Worm (Caenorhabditis elegans): ENCODE measurements around the gene Y48E1C.4.

DNA sequence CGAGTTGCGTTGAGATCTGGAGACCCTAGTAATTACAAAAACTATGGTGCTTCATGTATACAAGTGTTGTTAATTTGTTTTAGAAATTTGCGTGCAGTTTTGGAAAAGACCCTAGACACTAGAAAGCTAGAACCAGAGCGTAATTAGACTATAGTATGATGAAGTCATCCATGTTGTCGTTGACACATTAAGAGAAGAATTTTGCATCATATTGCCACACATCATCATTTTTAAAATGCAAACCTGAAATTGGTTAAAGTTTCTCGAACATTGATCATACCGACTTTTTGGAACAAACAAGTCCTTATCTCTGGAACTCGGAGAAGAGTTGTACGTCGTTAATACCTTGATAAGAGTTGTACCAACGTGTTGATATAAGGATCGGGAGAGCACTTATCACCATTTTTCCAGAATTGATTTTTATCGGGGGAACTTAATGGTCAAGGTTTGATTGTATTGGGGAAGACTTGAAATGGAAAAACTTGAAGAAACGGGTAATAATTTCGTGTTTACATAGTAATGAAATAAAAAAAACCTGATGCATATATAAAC lies 31.3 kb upstream of the Y48E1C.4 start:
- TF ChIP-seq dao-5 (tag; optimal IDR thresholded peaks at IDR 0.05), result no peak
- no peak for TF ChIP-seq him-1 (tag; optimal IDR thresholded peaks at IDR 0.05)
- TF ChIP-seq W03F9.2 (tag; optimal IDR thresholded peaks at IDR 0.05), result no peak
